Fruit fly (Drosophila melanogaster): Measurements from ENCODE around the gene CG31997.

dm6 chr4:179062-179919 is 23.4 kb upstream of the CG31997 start, which contains the start of gene Arl4:
- no peak for TF ChIP-seq psq (optimal IDR thresholded peaks at IDR 0.05)
- TF ChIP-seq pan (optimal IDR thresholded peaks at IDR 0.05) = no peak
- no peak for TF ChIP-seq CG8478 (optimal IDR thresholded peaks at IDR 0.05)
